Fruit fly (Drosophila melanogaster): ENCODE data around the gene CG15535.

CG15535 gene

dm6 chr3R:30450224-30450623, 26.5 kb upstream of the CG15535 start (continued):
- TF ChIP-seq CG12071 (GFP tag; optimal IDR thresholded peaks at IDR 0.05) (peak; percentile 88), Jarid2 (GFP tag; optimal IDR thresholded peaks at IDR 0.05) (peak; percentile 79), CG32767 (GFP tag; IDR thresholded peaks at IDR 0.05) (peak; percentile 77), CG14965 (GFP tag; optimal IDR thresholded peaks at IDR 0.05; ENCODE audit: borderline replicate concordance) (peak; percentile 72), slou (GFP tag; optimal IDR thresholded peaks at IDR 0.05) (no peak), kni (GFP tag; optimal IDR thresholded peaks at IDR 0.05) (peak; percentile 59), Lim3 (GFP tag; IDR thresholded peaks at IDR 0.05) (no peak), CkIIα-i1 (GFP tag; IDR thresholded peaks at IDR 0.05) (peak; percentile 66; the same call in 1 of the 2 replicates), insv (GFP tag; optimal IDR thresholded peaks at IDR 0.05) (no peak), Oli (tag; optimal IDR thresholded peaks at IDR 0.05) (no peak), zen (tag; optimal IDR thresholded peaks at IDR 0.05) (no peak), CG9797 (GFP tag; optimal IDR thresholded peaks at IDR 0.05) (no peak), unpg (GFP tag; optimal IDR thresholded peaks at IDR 0.05) (peak; percentile 70), CG8089 (GFP tag; optimal IDR thresholded peaks at IDR 0.05) (peak; percentile 81), D (optimal IDR thresholded peaks at IDR 0.05) (no peak), D (GFP tag; optimal IDR thresholded peaks at IDR 0.05) (peak; percentile 75), HLH4C (GFP tag; IDR thresholded peaks at IDR 0.05; ENCODE audit: partially characterized antibody) (no peak), Ptx1 (GFP tag; IDR thresholded peaks at IDR 0.05) (peak; percentile 29; the same call in 1 of the 2 replicates), CG13287 (GFP tag; IDR thresholded peaks at IDR 0.05; ENCODE audit: partially characterized antibody) (peak; percentile 31), chn (GFP tag; optimal IDR thresholded peaks at IDR 0.05) (peak; percentile 33), CG4360 (GFP tag; IDR thresholded peaks at IDR 0.05) (peak; percentile 69), sens (GFP tag) (peak; percentile 98), CG8290 (GFP tag; optimal IDR thresholded peaks at IDR 0.05) (peak; percentile 77), CG8290 (tag; optimal IDR thresholded peaks at IDR 0.05) (peak; percentile 50 to 79), jing (GFP tag; optimal IDR thresholded peaks at IDR 0.05) (no peak), vfl (GFP tag; optimal IDR thresholded peaks at IDR 0.05) (peak; percentile 49), CG15601 (tag; optimal IDR thresholded peaks at IDR 0.05) (no peak), CG10274 (GFP tag; optimal IDR thresholded peaks at IDR 0.05) (peak; percentile 12), CG4820 (GFP tag; optimal IDR thresholded peaks at IDR 0.05) (peak; percentile 47), Hr78 (GFP tag; optimal IDR thresholded peaks at IDR 0.05) (no peak), CG34224 (GFP tag; IDR thresholded peaks at IDR 0.05; ENCODE audit: partially characterized antibody) (peak; percentile 52; the same call in 1 of the 3 replicates), CG4328 (GFP tag; optimal IDR thresholded peaks at IDR 0.05) (peak; percentile 82), dmrt11E (tag; optimal IDR thresholded peaks at IDR 0.05) (peak; percentile 49), CG1233 (GFP tag; optimal IDR thresholded peaks at IDR 0.05) (peak; percentile 85), TFAM (GFP tag; optimal IDR thresholded peaks at IDR 0.05) (peak; percentile 5), wdn (GFP tag; IDR thresholded peaks at IDR 0.05) (peak; percentile 73; the same call in 1 of the 2 replicates), Spps (tag; optimal IDR thresholded peaks at IDR 0.05) (peak; percentile 72), abd-A (tag; optimal IDR thresholded peaks at IDR 0.05) (no peak), CG10147 (GFP tag; optimal IDR thresholded peaks at IDR 0.05) (peak; percentile 18), CG9437 (GFP tag; optimal IDR thresholded peaks at IDR 0.05) (peak; percentile 12), CG9817 (tag; optimal IDR thresholded peaks at IDR 0.05) (peak; percentile 41), zfh2 (GFP tag; optimal IDR thresholded peaks at IDR 0.05) (peak; percentile 49), grn (GFP tag; optimal IDR thresholded peaks at IDR 0.05) (no peak), CG13296 (GFP tag; optimal IDR thresholded peaks at IDR 0.05) (peak; percentile 79), btn (GFP tag; optimal IDR thresholded peaks at IDR 0.05) (peak; percentile 74), row (GFP tag; IDR thresholded peaks at IDR 0.05) (peak; percentile 25; the same call in 1 of the 3 replicates), H2.0 (GFP tag; IDR thresholded peaks at IDR 0.05) (peak; percentile 39; the same call in 1 of the 2 replicates), gsb (GFP tag; IDR thresholded peaks at IDR 0.05) (peak; percentile 70), CG8944 (GFP tag; optimal IDR thresholded peaks at IDR 0.05) (peak; percentile 74), pfk (GFP tag; optimal IDR thresholded peaks at IDR 0.05) (peak; percentile 56), usp (GFP tag; optimal IDR thresholded peaks at IDR 0.05) (no peak)

Data from whole organism, embryonic.